Fruit fly (Drosophila melanogaster) whole organism, prepupa: ENCODE data around the gene L2HGDH.

Experiments
- CG10631 ChIP-seq: fragments of 200-800 bp; sonication (Bioruptor generic); optimal IDR thresholded peaks from 2 replicates; lab custom pipeline; 2016; ENCODE audit warnings: missing biosample characterization, missing genetic modification characterization
- CG10669 ChIP-seq: fragments of 200-800 bp; sonication (Bioruptor generic); optimal IDR thresholded peaks from 3 replicates; lab custom pipeline; 2018; ENCODE audit warnings: missing biosample characterization, mild to moderate bottlenecking, missing genetic modification characterization, moderate library complexity
- CG11294 ChIP-seq: fragments of 200-800 bp; sonication (Bioruptor generic); IDR thresholded peaks from 2 replicates; pipeline ENCODE4 v1.3.6; 2022; ENCODE audit warnings: missing biosample characterization, missing genetic modification characterization
- CG11762 ChIP-seq: fragments of 200-800 bp; sonication (Bioruptor generic); optimal IDR thresholded peaks from 3 replicates; lab custom pipeline; 2016; ENCODE audit warnings: missing biosample characterization, missing genetic modification characterization; ENCODE audit not compliant: insufficient read depth
- CG11902 ChIP-seq: fragments of 200-800 bp; sonication (Bioruptor generic); optimal IDR thresholded peaks from 3 replicates; lab custom pipeline; 2016; ENCODE audit warnings: missing biosample characterization, missing genetic modification characterization
- CG1621 ChIP-seq: fragments of 200-800 bp; sonication (Bioruptor generic); optimal IDR thresholded peaks from 3 replicates; lab custom pipeline; 2018; ENCODE audit warnings: missing biosample characterization, mild to moderate bottlenecking, missing genetic modification characterization
- CG16779 ChIP-seq: fragments of 200-800 bp; sonication (Bioruptor generic); optimal IDR thresholded peaks from 3 replicates; lab custom pipeline; 2017; ENCODE audit warnings: missing biosample characterization, mild to moderate bottlenecking, missing genetic modification characterization
- CG3032 ChIP-seq: fragments of 200-800 bp; optimal IDR thresholded peaks from 2 replicates; lab custom pipeline; 2019; ENCODE audit warnings: missing biosample characterization, mild to moderate bottlenecking, missing genetic modification characterization, moderate library complexity
- CG32006 ChIP-seq: fragments of 200-800 bp; sonication (Bioruptor generic); optimal IDR thresholded peaks from 3 replicates; lab custom pipeline; 2017; ENCODE audit warnings: missing biosample characterization, mild to moderate bottlenecking, missing genetic modification characterization
- CG34406 ChIP-seq: fragments of 200-800 bp; sonication (Bioruptor generic); optimal IDR thresholded peaks from 3 replicates; lab custom pipeline; 2016; ENCODE audit warnings: missing biosample characterization, missing genetic modification characterization
- CG4318 ChIP-seq: fragments of 200-800 bp; sonication (Bioruptor generic); optimal IDR thresholded peaks from 3 replicates; lab custom pipeline; 2017; ENCODE audit warnings: missing biosample characterization, mild to moderate bottlenecking, missing genetic modification characterization
- CG6163 ChIP-seq: fragments of 200-800 bp; sonication (Bioruptor generic); IDR thresholded peaks from 3 replicates; pipeline ENCODE4 v1.3.6; 2022; ENCODE audit warnings: missing biosample characterization, missing genetic modification characterization
- CG6276 ChIP-seq: fragments of 200-800 bp; sonication (Bioruptor generic); optimal IDR thresholded peaks from 2 replicates; lab custom pipeline; 2017; ENCODE audit warnings: missing biosample characterization, mild to moderate bottlenecking, missing genetic modification characterization
- CG6792 ChIP-seq: fragments of 200-800 bp; sonication (Bioruptor generic); optimal IDR thresholded peaks from 3 replicates; lab custom pipeline; 2016; ENCODE audit warnings: missing biosample characterization, missing genetic modification characterization
- CG6808 ChIP-seq: fragments of 200-800 bp; sonication (Bioruptor generic); optimal IDR thresholded peaks from 3 replicates; lab custom pipeline; 2017; ENCODE audit warnings: missing biosample characterization, missing genetic modification characterization, mild to moderate bottlenecking, moderate library complexity, missing genetic modification reagents
- CG6854 ChIP-seq: fragments of 200-800 bp; sonication (Bioruptor generic); optimal IDR thresholded peaks from 2 replicates; lab custom pipeline; 2017; ENCODE audit warnings: missing biosample characterization, mild to moderate bottlenecking, missing genetic modification characterization
- CG7368 ChIP-seq: fragments of 200-800 bp; sonication (Bioruptor generic); optimal IDR thresholded peaks from 3 replicates; lab custom pipeline; 2016; ENCODE audit warnings: missing biosample characterization, missing genetic modification characterization
- CG8119 ChIP-seq: fragments of 200-800 bp; sonication (Bioruptor generic); IDR thresholded peaks from 3 replicates; pipeline ENCODE4 v1.3.6; 2022; ENCODE audit warnings: missing biosample characterization, missing genetic modification characterization
- CG8319 ChIP-seq: fragments of 200-800 bp; sonication (Bioruptor generic); optimal IDR thresholded peaks from 3 replicates; lab custom pipeline; 2016; ENCODE audit warnings: missing biosample characterization, missing genetic modification characterization
- CG9139 ChIP-seq: fragments of 200-800 bp; sonication (Bioruptor generic); optimal IDR thresholded peaks from 3 replicates; lab custom pipeline; 2017; ENCODE audit warnings: missing biosample characterization, mild to moderate bottlenecking, missing genetic modification characterization
- Eip75B ChIP-seq: fragments of 200-800 bp; sonication (Bioruptor generic); optimal IDR thresholded peaks from 3 replicates; lab custom pipeline; 2016; ENCODE audit warnings: missing biosample characterization, missing genetic modification characterization
- Eip78C ChIP-seq: fragments of 200-800 bp; sonication (Bioruptor generic); peaks from one replicate; lab custom pipeline; 2016; ENCODE audit warnings: missing biosample characterization, missing genetic modification characterization
- Eip93F ChIP-seq: fragments of 200-800 bp; sonication (Bioruptor generic); optimal IDR thresholded peaks from 2 replicates; lab custom pipeline; 2016; ENCODE audit warnings: missing biosample characterization, mild to moderate bottlenecking, missing genetic modification characterization
- Ets21C ChIP-seq: fragments of 200-800 bp; sonication (Bioruptor generic); optimal IDR thresholded peaks from 3 replicates; lab custom pipeline; 2016; ENCODE audit warnings: missing biosample characterization, missing genetic modification characterization
- Ets96B ChIP-seq: fragments of 200-800 bp; optimal IDR thresholded peaks from 2 replicates; lab custom pipeline; 2019; ENCODE audit warnings: missing biosample characterization, mild to moderate bottlenecking, missing genetic modification characterization, moderate library complexity
- Gug ChIP-seq: fragments of 200-800 bp; sonication (Bioruptor generic); IDR thresholded peaks from 2 replicates; pipeline ENCODE4 v1.3.6; 2022; ENCODE audit warnings: missing biosample characterization, missing genetic modification characterization
- Hr38 ChIP-seq: sonication (Bioruptor generic); optimal IDR thresholded peaks from 2 replicates; lab custom pipeline; 2016; ENCODE audit warnings: missing biosample characterization, missing genetic modification characterization
- Hr39 ChIP-seq: fragments of 200-800 bp; sonication (Bioruptor generic); optimal IDR thresholded peaks from 2 replicates; lab custom pipeline; 2016; ENCODE audit warnings: missing biosample characterization, missing genetic modification characterization
- Hr4 ChIP-seq: fragments of 200-800 bp; sonication (Bioruptor generic); optimal IDR thresholded peaks from 3 replicates; lab custom pipeline; 2016; ENCODE audit warnings: missing biosample characterization, missing genetic modification characterization
- Lpt ChIP-seq: fragments of 200-800 bp; sonication (Bioruptor generic); optimal IDR thresholded peaks from 3 replicates; lab custom pipeline; 2016; ENCODE audit warnings: missing biosample characterization, missing genetic modification characterization
- Met ChIP-seq: fragments of 200-800 bp; sonication (Bioruptor generic); optimal IDR thresholded peaks from 3 replicates; lab custom pipeline; 2016; ENCODE audit warnings: missing biosample characterization, missing genetic modification characterization
- OdsH ChIP-seq: fragments of 200-800 bp; sonication (Bioruptor generic); optimal IDR thresholded peaks from 3 replicates; lab custom pipeline; 2016; ENCODE audit warnings: missing biosample characterization, missing genetic modification characterization
- Smox ChIP-seq: fragments of 200-800 bp; sonication (Bioruptor generic); optimal IDR thresholded peaks from 3 replicates; lab custom pipeline; 2016; ENCODE audit warnings: missing biosample characterization, missing genetic modification characterization
- Sox102F ChIP-seq: fragments of 200-800 bp; sonication (Bioruptor generic); optimal IDR thresholded peaks from 2 replicates; lab custom pipeline; 2016; ENCODE audit warnings: missing biosample characterization, mild to moderate bottlenecking, missing genetic modification characterization
- Sox14 ChIP-seq: fragments of 200-800 bp; sonication (Bioruptor generic); optimal IDR thresholded peaks from 3 replicates; lab custom pipeline; 2016; ENCODE audit warnings: missing biosample characterization, missing genetic modification characterization
- Sox15 ChIP-seq: fragments of 200-800 bp; sonication (Bioruptor generic); optimal IDR thresholded peaks from 3 replicates; lab custom pipeline; 2016; ENCODE audit warnings: missing biosample characterization, missing genetic modification characterization
- achi ChIP-seq: fragments of 200-800 bp; sonication (Bioruptor generic); optimal IDR thresholded peaks from 3 replicates; lab custom pipeline; 2016; ENCODE audit warnings: missing biosample characterization, missing genetic modification characterization
- acj6 ChIP-seq: fragments of 200-800 bp; sonication (Bioruptor generic); optimal IDR thresholded peaks from 3 replicates; lab custom pipeline; 2016; ENCODE audit warnings: missing biosample characterization, missing genetic modification characterization
- cyc ChIP-seq: fragments of 200-800 bp; sonication (Bioruptor generic); optimal IDR thresholded peaks from 3 replicates; lab custom pipeline; 2016; ENCODE audit warnings: missing biosample characterization, missing genetic modification characterization
- dac ChIP-seq: fragments of 200-800 bp; sonication (Bioruptor generic); optimal IDR thresholded peaks from 2 replicates; lab custom pipeline; 2017; ENCODE audit warnings: missing biosample characterization, mild to moderate bottlenecking, missing genetic modification characterization
- dsx ChIP-seq: fragments of 200-800 bp; optimal IDR thresholded peaks from 3 replicates; lab custom pipeline; 2019; ENCODE audit warnings: missing biosample characterization, mild to moderate bottlenecking, missing genetic modification characterization, moderate library complexity; ENCODE audit not compliant: poor library complexity, severe bottlenecking
- eg ChIP-seq: fragments of 200-800 bp; sonication (Bioruptor generic); IDR thresholded peaks from 3 replicates; pipeline ENCODE4 v1.3.6; 2022; ENCODE audit warnings: missing biosample characterization, missing genetic modification characterization
- esn ChIP-seq: fragments of 200-800 bp; sonication (Bioruptor generic); optimal IDR thresholded peaks from 2 replicates; lab custom pipeline; 2016; ENCODE audit warnings: missing biosample characterization, mild to moderate bottlenecking, missing genetic modification characterization, moderate library complexity
- lz ChIP-seq: fragments of 200-800 bp; sonication (Bioruptor generic); optimal IDR thresholded peaks from 3 replicates; lab custom pipeline; 2016; ENCODE audit warnings: missing biosample characterization, missing genetic modification characterization
- net ChIP-seq: fragments of 200-800 bp; sonication (Bioruptor generic); optimal IDR thresholded peaks from 3 replicates; lab custom pipeline; 2016; ENCODE audit warnings: missing biosample characterization, missing genetic modification characterization
- salr ChIP-seq, 2 experiments: fragments of 200-800 bp; sonication (Bioruptor generic); optimal IDR thresholded peaks; 3 replicates each; lab custom pipeline; 2016 to 2018; ENCODE audit warnings: missing biosample characterization in 2 of 2, missing genetic modification characterization in 2 of 2, mild to moderate bottlenecking in 1 of 2
- spab ChIP-seq: fragments of 200-800 bp; sonication (Bioruptor generic); optimal IDR thresholded peaks from 2 replicates; lab custom pipeline; 2017; ENCODE audit warnings: missing biosample characterization, mild to moderate bottlenecking, missing genetic modification characterization, missing genetic modification reagents
- ss ChIP-seq, 2 experiments: fragments of 200-800 bp; sonication (Bioruptor generic); optimal IDR thresholded peaks; 2 replicates in 1 of 2; 3 replicates in 1 of 2; lab custom pipeline; 2017 to 2018; ENCODE audit warnings: mild to moderate bottlenecking in 2 of 2, missing biosample characterization in 2 of 2, missing genetic modification characterization in 2 of 2, moderate library complexity in 1 of 2
- svp ChIP-seq: fragments of 200-800 bp; sonication (Bioruptor generic); peaks from one replicate; lab custom pipeline; 2016; ENCODE audit warnings: missing biosample characterization, missing genetic modification characterization
- topi ChIP-seq: fragments of 200-800 bp; sonication (Bioruptor generic); optimal IDR thresholded peaks from 3 replicates; lab custom pipeline; 2016; ENCODE audit warnings: missing biosample characterization, missing genetic modification characterization

L2HGDH gene

DNA sequence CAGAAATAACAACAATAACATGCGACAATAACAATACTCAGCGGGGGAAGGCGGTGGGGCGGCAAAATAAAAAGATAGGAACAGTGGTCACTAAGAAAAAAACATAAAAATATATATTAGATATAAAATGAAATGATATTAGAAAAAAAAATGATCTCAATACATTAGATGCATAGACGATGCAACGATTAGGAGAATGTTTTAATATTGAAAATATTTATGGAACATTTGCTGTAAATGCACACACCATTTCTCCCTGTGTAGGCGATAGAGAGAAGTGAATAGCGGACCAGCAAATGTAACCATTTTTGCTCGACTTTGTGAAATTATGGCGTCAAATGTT lies 8.1 kb downstream of the L2HGDH start (continued):
- no peak for TF ChIP-seq Eip93F (GFP tag; lab: Kevin White, UChicago)
- TF ChIP-seq CG8119 = peak; percentile 80
- TF ChIP-seq acj6 (GFP tag; lab: Kevin White, UChicago) = peak; percentile 18
- TF ChIP-seq CG6808 (GFP tag; lab: Kevin White, UChicago) = no peak
- no peak for TF ChIP-seq dac
- no peak for TF ChIP-seq CG16779 (tag; lab: Kevin White, UChicago)
- no peak for TF ChIP-seq Smox
- peak; percentile 44 for TF ChIP-seq topi (GFP tag; lab: Kevin White, UChicago)
- peak; percentile 48 for TF ChIP-seq CG3032
- no peak for TF ChIP-seq Eip75B
- no peak for TF ChIP-seq CG9139 (GFP tag; lab: Kevin White, UChicago)
- no peak for TF ChIP-seq Ets21C (GFP tag; lab: Kevin White, UChicago)
- peak; percentile 26 for TF ChIP-seq CG10631
- TF ChIP-seq CG4318 (GFP tag; lab: Kevin White, UChicago) = peak; percentile 9
- peak; percentile 4 for TF ChIP-seq CG8319 (GFP tag; lab: Kevin White, UChicago)
- TF ChIP-seq CG11762 (GFP tag; lab: Kevin White, UChicago) = peak; percentile 51
- peak; percentile 5 for TF ChIP-seq dsx
- peak; percentile 21 for TF ChIP-seq cyc (GFP tag; lab: Kevin White, UChicago)
- no peak for TF ChIP-seq Hr38
- TF ChIP-seq CG34406 (GFP tag; lab: Kevin White, UChicago) = peak; percentile 47
- peak; percentile 5 for TF ChIP-seq Sox14 (GFP tag; lab: Kevin White, UChicago)
- TF ChIP-seq, all 60 proteins: peak for 36

DNA sequence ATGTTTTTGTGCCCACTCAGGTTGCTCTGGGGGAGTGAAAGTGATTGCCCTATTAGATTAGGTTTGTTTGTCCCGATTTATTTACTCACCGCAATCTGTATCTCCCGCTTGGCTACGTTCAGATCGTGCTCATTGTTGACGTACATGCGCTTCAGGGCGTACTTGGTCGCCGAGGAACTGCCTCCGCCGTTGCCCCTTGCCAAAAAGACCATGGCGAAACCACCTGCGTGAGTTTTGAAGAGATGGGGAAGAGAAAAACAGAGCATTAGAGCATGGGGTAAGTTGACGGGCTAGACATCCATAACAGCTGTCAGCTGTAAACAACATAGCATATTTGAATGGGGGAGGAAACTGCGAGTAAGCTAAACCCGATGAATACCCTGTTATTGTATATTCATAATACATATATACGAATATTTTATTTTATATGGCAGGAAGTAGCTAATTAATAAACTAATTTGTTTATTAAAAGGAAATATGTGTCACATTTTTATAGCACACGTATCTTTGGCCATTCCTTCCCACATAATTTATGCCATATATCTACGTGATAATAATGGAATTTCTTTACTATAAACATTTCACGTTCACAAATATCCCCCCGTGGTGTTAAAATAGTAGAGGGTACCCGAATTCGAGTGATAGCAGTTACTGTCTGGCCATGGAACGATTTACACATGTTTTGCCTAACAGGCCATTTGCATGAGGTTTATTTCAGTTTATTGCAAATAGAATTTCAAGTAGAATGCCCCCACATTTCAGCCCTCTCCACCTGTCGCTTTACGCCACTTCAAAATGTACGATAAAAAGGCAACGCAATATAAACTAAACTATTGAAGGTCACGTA lies 8.7 kb downstream of the L2HGDH start:
- TF ChIP-seq lz (GFP tag; lab: Kevin White, UChicago) = no peak
- 0 out of 3 replicates have a peak, but pooled peaks have one; percentile 6 for TF ChIP-seq eg (GFP tag; lab: Robert Waterston, UW)
- TF ChIP-seq net = no peak
- no peak for TF ChIP-seq cyc (GFP tag; lab: Kevin White, UChicago)
- TF ChIP-seq acj6 (GFP tag; lab: Kevin White, UChicago) = no peak
- no peak for TF ChIP-seq Sox102F (GFP tag; lab: Kevin White, UChicago)
- no peak for TF ChIP-seq CG10669 (GFP tag; lab: Kevin White, UChicago)
- TF ChIP-seq esn (GFP tag; lab: Kevin White, UChicago) = no peak
- no peak for TF ChIP-seq CG11294 (GFP tag; lab: Robert Waterston, UW)
- TF ChIP-seq salr (GFP tag; optimal IDR thresholded peaks at IDR 0.05; lab: Kevin White, UChicago) = no peak
- no peak for TF ChIP-seq CG6276
- no peak for TF ChIP-seq spab (GFP tag; lab: Kevin White, UChicago)
- TF ChIP-seq CG6163 (GFP tag; lab: Robert Waterston, UW) = no peak
- no peak for TF ChIP-seq CG6854 (GFP tag; lab: Kevin White, UChicago)
- TF ChIP-seq Ets96B = no peak
- no peak for TF ChIP-seq ss (GFP tag; optimal IDR thresholded peaks at IDR 0.05; lab: Kevin White, UChicago)
- no peak for TF ChIP-seq OdsH (GFP tag; lab: Kevin White, UChicago)
- no peak for TF ChIP-seq CG6792 (GFP tag; lab: Kevin White, UChicago)
- TF ChIP-seq achi = no peak
- TF ChIP-seq Sox15 (GFP tag; lab: Kevin White, UChicago) = no peak
- peak; percentile 65 for TF ChIP-seq svp (GFP tag; lab: Kevin White, UChicago)
- TF ChIP-seq Hr39 = no peak
- TF ChIP-seq Lpt = no peak
- no peak for TF ChIP-seq dac
- TF ChIP-seq Gug (GFP tag; lab: Robert Waterston, UW) = no peak
- peak; percentile 31 for TF ChIP-seq Eip78C (GFP tag; lab: Kevin White, UChicago)
- peak; percentile 0 for TF ChIP-seq CG32006 (GFP tag; lab: Kevin White, UChicago)
- TF ChIP-seq Eip93F (GFP tag; lab: Kevin White, UChicago) = no peak
- no peak for TF ChIP-seq Met (GFP tag; lab: Kevin White, UChicago)
- no peak for TF ChIP-seq topi (GFP tag; lab: Kevin White, UChicago)
- TF ChIP-seq CG10631 = no peak
- no peak for TF ChIP-seq CG1621 (tag; lab: Kevin White, UChicago)
- TF ChIP-seq CG11902 (GFP tag; lab: Kevin White, UChicago) = no peak
- no peak for TF ChIP-seq Hr4 (GFP tag; lab: Kevin White, UChicago)
- TF ChIP-seq Ets21C (GFP tag; lab: Kevin White, UChicago) = no peak
- TF ChIP-seq CG7368 (GFP tag; lab: Kevin White, UChicago) = no peak
